Worm (Caenorhabditis elegans) whole organism, L3 larva: ENCODE measurements around the gene F19G12.4.

Source experiments
- ZK546.5 ChIP-seq: sonication (generic microtip); optimal IDR thresholded peaks from 2 replicates; lab custom pipeline; 2017; ENCODE audit warnings: missing biosample characterization, missing genetic modification characterization
- daf-12 ChIP-seq: fragments of 150-350 bp; optimal IDR thresholded peaks from 2 replicates; lab custom pipeline; 2014; ENCODE audit warnings: missing biosample characterization, missing genetic modification reagents, missing genetic modification characterization
- lin-15B ChIP-seq: fragments of 150-350 bp; optimal IDR thresholded peaks from 2 replicates; lab custom pipeline; 2014; ENCODE audit warnings: missing biosample characterization, missing genetic modification characterization
- nhr-25 ChIP-seq: sonication (generic microtip); optimal IDR thresholded peaks from 2 replicates; lab custom pipeline; 2017; ENCODE audit warnings: missing biosample characterization, missing genetic modification characterization
- nhr-28 ChIP-seq: fragments of 150-350 bp; optimal IDR thresholded peaks from 2 replicates; lab custom pipeline; 2014; ENCODE audit warnings: missing biosample characterization, missing genetic modification characterization
- nhr-76 ChIP-seq: fragments of 150-350 bp; sonication (generic microtip); optimal IDR thresholded peaks from 5 replicates; lab custom pipeline; 2014; ENCODE audit warnings: missing biosample characterization, missing genetic modification characterization
- tbx-2 ChIP-seq: sonication (generic microtip); optimal IDR thresholded peaks from 2 replicates; lab custom pipeline; 2016; ENCODE audit warnings: mild to moderate bottlenecking, missing genetic modification characterization, missing compliant biosample characterization

ce11 chrX:1454385-1454784 is 37.3 kb downstream of the F19G12.4 start:
- TF ChIP-seq nhr-76 (tag; lab: Kevin White, UChicago), result no peak
- no peak for TF ChIP-seq nhr-28 (tag; lab: Kevin White, UChicago)
- TF ChIP-seq daf-12 (tag; lab: Kevin White, UChicago), result no peak
- TF ChIP-seq lin-15B (tag; lab: Kevin White, UChicago), result peak; percentile 48
- TF ChIP-seq ZK546.5 (tag; lab: Kevin White, UChicago), result no peak
- TF ChIP-seq nhr-25 (tag; lab: Kevin White, UChicago), result peak; percentile 98
- TF ChIP-seq tbx-2, result peak; percentile 84
